Fruit fly (Drosophila melanogaster): ENCODE results near the gene beat-Vb.

beat-Vb gene

dm6 chr3R:12915811-12916210 is at the start of gene beat-Vb:
TSS of gene beat-Vb (plus strand) at chr3R:12916056.
- TF ChIP-seq noc (tag; optimal IDR thresholded peaks at IDR 0.05): no peak

dm6 chr3R:12891656-12892055 is 24.2 kb upstream of the beat-Vb start, which contains the start of gene d-cup:
TSS of gene d-cup (plus strand) at chr3R:12891956.
- no peak for TF ChIP-seq noc (tag; optimal IDR thresholded peaks at IDR 0.05)

- TF ChIP-seq noc (tag; optimal IDR thresholded peaks at IDR 0.05): no peak
Measured at dm6 chr3R:12911192-12911591, 4.7 kb upstream of the beat-Vb start, which contains the start of gene CG10909. TSS of gene CG10909 (minus strand) at chr3R:12911292.

dm6 chr3R:12957388-12957787 is 41.5 kb downstream of the beat-Vb start:
- no peak for TF ChIP-seq noc (tag; optimal IDR thresholded peaks at IDR 0.05)

dm6 chr3R:12960227-12960626 is 44.4 kb downstream of the beat-Vb start:
- peak; percentile 55 for TF ChIP-seq noc (tag; optimal IDR thresholded peaks at IDR 0.05)

dm6 chr3R:12960929-12961855 is 45.3 kb downstream of the beat-Vb start, which contains the start of gene Spc25:
TSS of gene Spc25 (plus strand) at chr3R:12961745.
- no peak for TF ChIP-seq noc (tag; optimal IDR thresholded peaks at IDR 0.05)

dm6 chr3R:12962612-12963011 is 46.8 kb downstream of the beat-Vb start:
- TF ChIP-seq noc (tag; optimal IDR thresholded peaks at IDR 0.05): no peak

- TF ChIP-seq noc (tag; optimal IDR thresholded peaks at IDR 0.05): no peak
Measured at dm6 chr3R:12963491-12963890, 47.6 kb downstream of the beat-Vb start, which contains the start of gene Cyp304a1. TSS of gene Cyp304a1 (plus strand) at chr3R:12963791.

- TF ChIP-seq noc (tag; optimal IDR thresholded peaks at IDR 0.05): no peak
Measured at dm6 chr3R:12964043-12964442, 48.2 kb downstream of the beat-Vb start.

dm6 chr3R:12967612-12968011 is 51.8 kb downstream of the beat-Vb start, which contains the start of the genes CG14384 and grsm:
TSS of gene CG14384 (minus strand) at chr3R:12967712.
TSS of gene grsm (minus strand) at chr3R:12967712.
- no peak for TF ChIP-seq noc (tag; optimal IDR thresholded peaks at IDR 0.05)

- TF ChIP-seq noc (tag; optimal IDR thresholded peaks at IDR 0.05): no peak
Measured at dm6 chr3R:12972106-12972505, 56.2 kb downstream of the beat-Vb start.

dm6 chr3R:12974447-12974846 is 58.6 kb downstream of the beat-Vb start:
- TF ChIP-seq noc (tag; optimal IDR thresholded peaks at IDR 0.05): no peak

dm6 chr3R:12975223-12975622 is 59.4 kb downstream of the beat-Vb start:
- no peak for TF ChIP-seq noc (tag; optimal IDR thresholded peaks at IDR 0.05)

- no peak for TF ChIP-seq noc (tag; optimal IDR thresholded peaks at IDR 0.05)
Measured at dm6 chr3R:12977371-12978050, 61.7 kb downstream of the beat-Vb start, which contains the start of the genes CG7381 and CG7091. TSS of gene CG7381 (minus strand) at chr3R:12977471. TSS of gene CG7091 (plus strand) at chr3R:12978000.

- TF ChIP-seq noc (tag; optimal IDR thresholded peaks at IDR 0.05): no peak
Measured at dm6 chr3R:12980628-12981219, 64.9 kb downstream of the beat-Vb start, which contains the start of gene Paip2. TSS of gene Paip2 (plus strand) at chr3R:12980792.
